Worm (Caenorhabditis elegans) whole organism, late embryonic: ENCODE data around the gene F23B12.4.
A peak's percentile ranks its signal among the peaks of the same experiment; 100 is the strongest.

Source experiments
- C08G9.2 ChIP-seq: sonication (generic microtip); optimal IDR thresholded peaks from 2 replicates; lab custom pipeline; 2016; ENCODE audit warnings: mild to moderate bottlenecking, missing genetic modification characterization, moderate library complexity, missing compliant biosample characterization
- C38D4.7 ChIP-seq: fragments of 200-800 bp; sonication (Bioruptor generic); optimal IDR thresholded peaks from 2 replicates; lab custom pipeline; 2018; ENCODE audit warnings: mild to moderate bottlenecking, missing genetic modification characterization, moderate library complexity, missing compliant biosample characterization
- T23F11.4 ChIP-seq: fragments of 200-800 bp; sonication (Bioruptor generic); optimal IDR thresholded peaks from 2 replicates; lab custom pipeline; 2018; ENCODE audit warnings: mild to moderate bottlenecking, missing genetic modification characterization, missing compliant biosample characterization
- Y22D7AL.16 ChIP-seq: sonication (generic microtip); optimal IDR thresholded peaks from 2 replicates; lab custom pipeline; 2016; ENCODE audit warnings: missing genetic modification characterization, missing compliant biosample characterization
- ama-1 ChIP-seq: fragments of 150-350 bp; optimal IDR thresholded peaks from 2 replicates; lab custom pipeline; 2014
- ceh-14 ChIP-seq: sonication (generic microtip); optimal IDR thresholded peaks from 2 replicates; lab custom pipeline; 2016; ENCODE audit warnings: missing genotype, missing genetic modification characterization, missing compliant biosample characterization
- ceh-2 ChIP-seq: sonication (generic microtip); optimal IDR thresholded peaks from 2 replicates; lab custom pipeline; 2016; ENCODE audit warnings: missing genotype, missing genetic modification characterization, missing compliant biosample characterization
- ceh-22 ChIP-seq: sonication (generic microtip); optimal IDR thresholded peaks from 2 replicates; lab custom pipeline; 2017; ENCODE audit warnings: missing biosample characterization, missing genetic modification characterization
- ceh-24 ChIP-seq: sonication (generic microtip); optimal IDR thresholded peaks from 2 replicates; lab custom pipeline; 2016; ENCODE audit warnings: mild to moderate bottlenecking, missing genetic modification characterization, missing compliant biosample characterization
- ceh-30 ChIP-seq: fragments of 150-350 bp; optimal IDR thresholded peaks from 2 replicates; lab custom pipeline; 2014; ENCODE audit warnings: missing biosample characterization, missing genetic modification characterization
- ceh-31 ChIP-seq: sonication (generic microtip); optimal IDR thresholded peaks from 2 replicates; lab custom pipeline; 2016; ENCODE audit warnings: missing genetic modification characterization, missing compliant biosample characterization
- ceh-48 ChIP-seq: sonication (generic microtip); optimal IDR thresholded peaks from 2 replicates; lab custom pipeline; 2016; ENCODE audit warnings: missing genetic modification characterization, inconsistent platforms, missing compliant biosample characterization
- ceh-9 ChIP-seq: sonication (generic microtip); optimal IDR thresholded peaks from 2 replicates; lab custom pipeline; 2016; ENCODE audit warnings: mild to moderate bottlenecking, missing genetic modification characterization, inconsistent platforms, missing compliant biosample characterization
- dmd-4 ChIP-seq: sonication (generic microtip); optimal IDR thresholded peaks from 2 replicates; lab custom pipeline; 2016; ENCODE audit warnings: borderline replicate concordance, missing genetic modification characterization, missing compliant biosample characterization
- dve-1 ChIP-seq: sonication (generic microtip); optimal IDR thresholded peaks from 2 replicates; lab custom pipeline; 2017; ENCODE audit warnings: antibody characterized with exemption, mild to moderate bottlenecking, missing genetic modification characterization, missing compliant biosample characterization
- ets-4 ChIP-seq: sonication (generic microtip); optimal IDR thresholded peaks from 2 replicates; lab custom pipeline; 2016; ENCODE audit warnings: missing genetic modification characterization, missing compliant biosample characterization
- fax-1 ChIP-seq: sonication (generic microtip); optimal IDR thresholded peaks from 2 replicates; lab custom pipeline; 2016; ENCODE audit warnings: missing genotype, missing genetic modification characterization, missing compliant biosample characterization
- fkh-10 ChIP-seq: fragments of 150-350 bp; optimal IDR thresholded peaks from 2 replicates; lab custom pipeline; 2014; ENCODE audit warnings: missing biosample characterization, missing genetic modification reagents, missing genetic modification characterization
- hlh-30 ChIP-seq: sonication (generic microtip); optimal IDR thresholded peaks from 2 replicates; lab custom pipeline; 2017; ENCODE audit warnings: antibody characterized with exemption, missing genetic modification characterization, missing compliant biosample characterization; ENCODE audit not compliant: insufficient read depth
- hlh-8 ChIP-seq: sonication (generic microtip); optimal IDR thresholded peaks from 2 replicates; lab custom pipeline; 2016; ENCODE audit warnings: missing genotype, missing genetic modification characterization, missing compliant biosample characterization
- lin-11 ChIP-seq: fragments of 200-800 bp; sonication (Bioruptor generic); optimal IDR thresholded peaks from 2 replicates; lab custom pipeline; 2018; ENCODE audit warnings: mild to moderate bottlenecking, missing genetic modification characterization, missing compliant biosample characterization
- mec-3 ChIP-seq: sonication (generic microtip); optimal IDR thresholded peaks from 2 replicates; lab custom pipeline; 2016; ENCODE audit warnings: borderline replicate concordance, missing genetic modification characterization, missing compliant biosample characterization
- nfya-1 ChIP-seq: sonication (generic microtip); optimal IDR thresholded peaks from 2 replicates; lab custom pipeline; 2017; ENCODE audit warnings: missing genetic modification characterization, mild to moderate bottlenecking, missing compliant biosample characterization, antibody characterized with exemption, moderate library complexity
- nhr-11 ChIP-seq: fragments of 150-350 bp; optimal IDR thresholded peaks from 2 replicates; lab custom pipeline; 2014; ENCODE audit warnings: missing biosample characterization, missing genetic modification characterization
- nhr-232 ChIP-seq: sonication (generic microtip); optimal IDR thresholded peaks from 2 replicates; lab custom pipeline; 2016; ENCODE audit warnings: missing genetic modification characterization, missing compliant biosample characterization
- npax-4 ChIP-seq: sonication (generic microtip); optimal IDR thresholded peaks from 2 replicates; lab custom pipeline; 2016; ENCODE audit warnings: missing genetic modification characterization, missing compliant biosample characterization
- odd-2 ChIP-seq: sonication (generic microtip); optimal IDR thresholded peaks from 2 replicates; lab custom pipeline; 2017; ENCODE audit warnings: antibody characterized with exemption, mild to moderate bottlenecking, missing genetic modification characterization, missing compliant biosample characterization
- pat-9 ChIP-seq: fragments of 200-800 bp; sonication (Bioruptor generic); optimal IDR thresholded peaks from 2 replicates; lab custom pipeline; 2018; ENCODE audit warnings: mild to moderate bottlenecking, missing genetic modification characterization, moderate library complexity, missing compliant biosample characterization
- pax-1 ChIP-seq: fragments of 150-350 bp; optimal IDR thresholded peaks from 2 replicates; lab custom pipeline; 2014; ENCODE audit warnings: missing biosample characterization, missing genetic modification characterization
- pqm-1 ChIP-seq: sonication (generic microtip); optimal IDR thresholded peaks from 2 replicates; lab custom pipeline; 2016; ENCODE audit warnings: missing genetic modification characterization, missing compliant biosample characterization
- pros-1 ChIP-seq: fragments of 150-350 bp; optimal IDR thresholded peaks from 2 replicates; lab custom pipeline; 2014; ENCODE audit warnings: missing biosample characterization, missing genetic modification reagents, missing genetic modification characterization
- sdc-2 ChIP-seq: sonication (generic microtip); optimal IDR thresholded peaks from 2 replicates; lab custom pipeline; 2016; ENCODE audit warnings: missing genotype, missing genetic modification characterization, missing compliant biosample characterization
- sox-2 ChIP-seq: fragments of 200-800 bp; sonication (Bioruptor generic); IDR thresholded peaks from 2 replicates; pipeline ENCODE4 v1.3.6; 2022; ENCODE audit warnings: missing genetic modification reagents, missing genetic modification characterization, missing compliant biosample characterization
- sox-4 ChIP-seq: sonication (generic microtip); optimal IDR thresholded peaks from 2 replicates; lab custom pipeline; 2017; ENCODE audit warnings: mild to moderate bottlenecking, missing genetic modification characterization, inconsistent platforms, missing compliant biosample characterization
- syd-9 ChIP-seq: sonication (generic microtip); optimal IDR thresholded peaks from 2 replicates; lab custom pipeline; 2016; ENCODE audit warnings: mild to moderate bottlenecking, missing genetic modification characterization, moderate library complexity, missing compliant biosample characterization
- tbx-2 ChIP-seq: sonication (generic microtip); optimal IDR thresholded peaks from 2 replicates; lab custom pipeline; 2016; ENCODE audit warnings: missing genetic modification characterization, missing compliant biosample characterization
- unc-42 ChIP-seq: sonication (generic microtip); optimal IDR thresholded peaks from 2 replicates; lab custom pipeline; 2016; ENCODE audit warnings: missing genotype, missing genetic modification characterization, missing compliant biosample characterization
- unc-55 ChIP-seq: sonication (generic microtip); optimal IDR thresholded peaks from 2 replicates; lab custom pipeline; 2017; ENCODE audit warnings: missing biosample characterization, missing genetic modification reagents, missing genetic modification characterization
- unc-86 ChIP-seq: sonication (generic microtip); optimal IDR thresholded peaks from 2 replicates; lab custom pipeline; 2016; ENCODE audit warnings: missing genetic modification characterization, missing compliant biosample characterization
- ztf-16 ChIP-seq: sonication (generic microtip); optimal IDR thresholded peaks from 2 replicates; lab custom pipeline; 2017; ENCODE audit warnings: missing genetic modification characterization, missing compliant biosample characterization

The F23B12.4 gene

DNA sequence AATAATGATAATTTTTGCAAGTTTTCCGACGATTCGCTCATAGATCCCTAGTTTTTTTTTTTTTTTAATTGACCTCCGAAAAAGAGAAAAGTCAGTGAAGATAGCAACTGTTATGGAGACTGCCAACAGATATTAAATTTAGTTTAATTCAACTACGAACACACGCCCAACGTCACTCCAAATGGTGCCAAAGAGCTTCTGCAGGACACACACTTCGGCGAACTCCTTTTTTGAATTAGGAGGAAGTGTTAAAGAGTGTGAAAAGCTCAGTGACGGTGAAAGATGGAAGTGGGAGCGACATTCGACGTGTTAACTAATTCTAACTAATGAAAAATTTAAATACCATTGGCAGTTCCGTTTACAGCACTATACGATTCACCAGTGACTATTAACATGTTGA is 29.0 kb upstream of the F23B12.4 start:
- no peak for TF ChIP-seq tbx-2 (tag; lab: Kevin White, UChicago)
- no peak for TF ChIP-seq ceh-14 (tag; lab: Kevin White, UChicago)
- TF ChIP-seq, all 69 proteins: peak for 0

DNA sequence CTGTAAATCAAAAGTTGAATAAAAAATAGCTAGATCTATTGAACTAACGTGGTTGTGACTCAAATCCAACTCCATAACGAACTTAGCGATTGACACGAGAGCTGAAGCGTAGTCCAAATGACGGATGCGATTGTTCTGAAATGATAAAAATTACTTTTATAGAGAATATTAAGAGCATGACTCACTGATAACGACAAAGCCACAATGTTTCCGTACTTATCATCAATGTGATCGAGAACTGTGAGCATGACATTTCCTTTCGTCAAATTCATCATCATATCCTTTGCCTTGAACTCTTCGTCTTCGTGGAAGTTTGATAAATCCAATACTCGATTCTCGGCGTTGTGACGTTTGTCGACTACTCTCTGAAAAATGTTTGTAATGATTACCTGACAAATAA is 26.9 kb upstream of the F23B12.4 start:
- no peak for TF ChIP-seq T23F11.4 (GFP tag; lab: Kevin White, UChicago)
- no peak for TF ChIP-seq ama-1 (lab: Kevin White, UChicago)
- no peak for TF ChIP-seq ceh-48 (tag; lab: Kevin White, UChicago)
- no peak for TF ChIP-seq ceh-2 (tag; lab: Kevin White, UChicago)
- TF ChIP-seq ceh-22 (tag; lab: Kevin White, UChicago), result no peak
- TF ChIP-seq hlh-8, result no peak
- TF ChIP-seq C38D4.7 (GFP tag; lab: Kevin White, UChicago), result no peak
- no peak for TF ChIP-seq odd-2 (tag; lab: Kevin White, UChicago)
- TF ChIP-seq nhr-232 (tag; lab: Kevin White, UChicago), result no peak
- no peak for TF ChIP-seq unc-55 (GFP tag; lab: Kevin White, UChicago)
- no peak for TF ChIP-seq pqm-1 (tag; lab: Kevin White, UChicago)

DNA sequence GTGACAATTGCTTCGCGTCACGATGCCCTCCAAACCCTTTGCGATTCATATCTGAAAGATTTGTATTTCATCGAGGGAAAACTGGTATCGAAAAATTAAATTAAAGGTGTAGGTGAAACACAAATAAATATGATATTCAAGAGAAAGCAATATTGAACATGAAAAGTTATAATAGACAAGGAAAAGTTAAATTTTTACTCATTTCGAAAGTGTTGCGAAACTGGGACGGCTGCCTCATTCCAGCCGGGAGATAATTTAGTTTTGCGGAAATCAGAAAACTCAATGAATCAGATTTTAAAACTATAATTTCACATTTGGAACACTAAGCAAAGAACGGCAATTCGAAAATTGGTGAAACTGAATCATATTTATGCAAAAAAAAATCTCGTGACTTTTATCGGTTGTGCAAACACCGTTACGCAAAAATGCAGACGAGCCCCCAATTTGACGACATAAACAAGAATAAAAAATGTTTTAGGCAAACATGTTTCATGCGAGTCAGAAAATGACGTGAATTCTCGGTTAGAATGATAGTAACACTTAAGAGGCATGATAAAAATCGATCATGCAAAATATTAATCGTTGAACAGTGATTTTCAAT is 25.9 kb upstream of the F23B12.4 start, which contains the start of the genes nxf-1 and C15H11.11:
TSS of gene nxf-1 (minus strand) at position 51 of the 601 bp plus-strand sequence.
TSS of gene C15H11.11 (plus strand) at position 536 of the 601 bp plus-strand sequence.
- TF ChIP-seq nfya-1 (tag; lab: Kevin White, UChicago) (peak; percentile 2), pax-1 (tag; lab: Kevin White, UChicago) (no peak), ets-4 (no peak), ceh-30 (tag; lab: Kevin White, UChicago) (peak; percentile 4), hlh-30 (tag; lab: Kevin White, UChicago) (peak; percentile 97), ceh-9 (no peak), lin-11 (tag; lab: Kevin White, UChicago) (no peak), T23F11.4 (GFP tag; lab: Kevin White, UChicago) (no peak), ceh-31 (peak; percentile 6), pros-1 (tag; lab: Kevin White, UChicago) (no peak), ztf-16 (tag; lab: Kevin White, UChicago) (no peak), ceh-2 (tag; lab: Kevin White, UChicago) (no peak), Y22D7AL.16 (tag; lab: Kevin White, UChicago) (no peak), unc-42 (tag; lab: Kevin White, UChicago) (peak; percentile 17)
- TF ChIP-seq, all 69 proteins: peak for 5

DNA sequence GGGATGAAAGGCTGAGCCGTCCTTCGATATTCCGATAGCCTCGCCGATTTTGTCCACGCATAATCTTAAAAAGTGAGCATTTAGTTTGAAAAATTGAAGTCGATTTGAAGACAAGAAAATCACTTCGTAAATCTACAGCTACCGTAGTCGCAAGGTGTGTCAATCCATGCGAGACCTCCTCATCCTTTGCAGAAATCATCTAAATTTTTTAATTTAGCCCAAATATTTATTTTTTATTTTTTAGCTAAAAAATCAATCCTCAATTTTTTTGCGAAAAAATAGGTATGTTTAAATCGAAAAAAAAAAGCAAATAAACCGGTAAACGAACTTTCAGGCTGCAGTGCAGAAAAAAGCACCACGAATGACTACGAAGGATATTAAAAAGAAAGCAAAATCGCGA is 23.2 kb upstream of the F23B12.4 start, which contains the start of the genes nxf-2 and set-31:
TSS of gene nxf-2 (minus strand) at position 101 of the 400 bp plus-strand sequence.
TSS of gene set-31 (plus strand) at position 169 of the 400 bp plus-strand sequence.
- TF ChIP-seq dve-1 (tag; lab: Kevin White, UChicago) (no peak), dmd-4 (tag; lab: Kevin White, UChicago) (no peak), nhr-11 (tag; lab: Kevin White, UChicago) (no peak), mec-3 (tag; lab: Kevin White, UChicago) (no peak), npax-4 (tag; lab: Kevin White, UChicago) (no peak)

DNA sequence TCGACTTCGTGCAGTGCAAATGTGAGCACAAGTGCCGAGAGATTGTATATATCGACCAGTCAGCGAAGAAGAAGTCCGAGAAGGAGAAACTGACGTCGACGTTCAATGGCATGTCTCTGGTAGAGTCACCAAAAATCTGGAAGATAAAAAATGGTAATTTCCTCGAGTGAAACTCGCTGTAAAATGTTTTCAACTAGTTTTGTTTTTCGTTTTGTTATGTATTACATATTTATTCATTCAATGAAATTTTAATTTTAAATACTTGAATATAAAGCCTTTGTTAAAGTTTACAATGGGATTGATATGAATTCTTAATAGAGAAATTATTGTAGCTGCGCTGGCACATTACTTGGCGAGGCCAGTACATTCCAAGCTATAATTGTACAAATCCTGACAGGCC is 21.1 kb upstream of the F23B12.4 start:
- no peak for TF ChIP-seq tbx-2 (tag; lab: Kevin White, UChicago)
- no peak for TF ChIP-seq sox-4 (tag; lab: Kevin White, UChicago)
- no peak for TF ChIP-seq C38D4.7 (GFP tag; lab: Kevin White, UChicago)
- TF ChIP-seq syd-9 (tag; lab: Kevin White, UChicago), result no peak
- TF ChIP-seq sox-2 (GFP tag; lab: Robert Waterston, UW), result no peak
- no peak for TF ChIP-seq nfya-1 (tag; lab: Kevin White, UChicago)
- no peak for TF ChIP-seq ztf-16 (tag; lab: Kevin White, UChicago)
- TF ChIP-seq fax-1 (tag; lab: Kevin White, UChicago), result no peak
- TF ChIP-seq dve-1 (tag; lab: Kevin White, UChicago), result no peak
- TF ChIP-seq ceh-24 (tag; lab: Kevin White, UChicago), result no peak
- TF ChIP-seq unc-42 (tag; lab: Kevin White, UChicago), result no peak
- no peak for TF ChIP-seq dmd-4 (tag; lab: Kevin White, UChicago)
- TF ChIP-seq ceh-22 (tag; lab: Kevin White, UChicago), result no peak
- TF ChIP-seq pat-9, result no peak
- no peak for TF ChIP-seq mec-3 (tag; lab: Kevin White, UChicago)
- no peak for TF ChIP-seq C08G9.2 (tag; lab: Kevin White, UChicago)
- TF ChIP-seq fkh-10, result no peak
- no peak for TF ChIP-seq unc-86 (tag; lab: Kevin White, UChicago)
- TF ChIP-seq pros-1 (tag; lab: Kevin White, UChicago), result no peak
- TF ChIP-seq sdc-2 (tag; lab: Kevin White, UChicago), result no peak
